Fruit fly (Drosophila melanogaster) whole organism, prepupa: ENCODE measurements around the gene CG14174.

Source experiments
- CG11762 ChIP-seq: fragments of 200-800 bp; sonication (Bioruptor generic); optimal IDR thresholded peaks from 3 replicates; lab custom pipeline; 2016; ENCODE audit warnings: missing biosample characterization, missing genetic modification characterization; ENCODE audit not compliant: insufficient read depth
- CG11902 ChIP-seq: fragments of 200-800 bp; sonication (Bioruptor generic); optimal IDR thresholded peaks from 3 replicates; lab custom pipeline; 2016; ENCODE audit warnings: missing biosample characterization, missing genetic modification characterization
- CG4318 ChIP-seq: fragments of 200-800 bp; sonication (Bioruptor generic); optimal IDR thresholded peaks from 3 replicates; lab custom pipeline; 2017; ENCODE audit warnings: missing biosample characterization, mild to moderate bottlenecking, missing genetic modification characterization
- CG9139 ChIP-seq: fragments of 200-800 bp; sonication (Bioruptor generic); optimal IDR thresholded peaks from 3 replicates; lab custom pipeline; 2017; ENCODE audit warnings: missing biosample characterization, mild to moderate bottlenecking, missing genetic modification characterization
- Gug ChIP-seq: fragments of 200-800 bp; sonication (Bioruptor generic); IDR thresholded peaks from 2 replicates; pipeline ENCODE4 v1.3.6; 2022; ENCODE audit warnings: missing biosample characterization, missing genetic modification characterization
- Lpt ChIP-seq: fragments of 200-800 bp; sonication (Bioruptor generic); optimal IDR thresholded peaks from 3 replicates; lab custom pipeline; 2016; ENCODE audit warnings: missing biosample characterization, missing genetic modification characterization
- Smox ChIP-seq: fragments of 200-800 bp; sonication (Bioruptor generic); optimal IDR thresholded peaks from 3 replicates; lab custom pipeline; 2016; ENCODE audit warnings: missing biosample characterization, missing genetic modification characterization
- Sox102F ChIP-seq: fragments of 200-800 bp; sonication (Bioruptor generic); optimal IDR thresholded peaks from 2 replicates; lab custom pipeline; 2016; ENCODE audit warnings: missing biosample characterization, mild to moderate bottlenecking, missing genetic modification characterization
- achi ChIP-seq: fragments of 200-800 bp; sonication (Bioruptor generic); optimal IDR thresholded peaks from 3 replicates; lab custom pipeline; 2016; ENCODE audit warnings: missing biosample characterization, missing genetic modification characterization
- cyc ChIP-seq: fragments of 200-800 bp; sonication (Bioruptor generic); optimal IDR thresholded peaks from 3 replicates; lab custom pipeline; 2016; ENCODE audit warnings: missing biosample characterization, missing genetic modification characterization
- dac ChIP-seq: fragments of 200-800 bp; sonication (Bioruptor generic); optimal IDR thresholded peaks from 2 replicates; lab custom pipeline; 2017; ENCODE audit warnings: missing biosample characterization, mild to moderate bottlenecking, missing genetic modification characterization
- eg ChIP-seq: fragments of 200-800 bp; sonication (Bioruptor generic); IDR thresholded peaks from 3 replicates; pipeline ENCODE4 v1.3.6; 2022; ENCODE audit warnings: missing biosample characterization, missing genetic modification characterization
- fkh ChIP-seq: fragments of 200-800 bp; sonication (Bioruptor generic); optimal IDR thresholded peaks from 3 replicates; lab custom pipeline; 2017; ENCODE audit warnings: missing biosample characterization, mild to moderate bottlenecking, missing genetic modification characterization, moderate library complexity
- ss ChIP-seq, 2 experiments: fragments of 200-800 bp; sonication (Bioruptor generic); optimal IDR thresholded peaks; 2 replicates in 1 of 2; 3 replicates in 1 of 2; lab custom pipeline; 2017 to 2018; ENCODE audit warnings: mild to moderate bottlenecking in 2 of 2, missing biosample characterization in 2 of 2, missing genetic modification characterization in 2 of 2, moderate library complexity in 1 of 2

dm6 chr3L:9674300-9674699 is 44.8 kb upstream of the CG14174 start:
- TF ChIP-seq cyc: no peak
- TF ChIP-seq CG11902: no peak
- no peak for TF ChIP-seq dac (GFP tag; lab: Kevin White, UChicago)
- TF ChIP-seq ss (GFP tag; optimal IDR thresholded peaks at IDR 0.05; lab: Kevin White, UChicago): no peak
- TF ChIP-seq CG9139: no peak
- no peak for TF ChIP-seq Smox (GFP tag; lab: Kevin White, UChicago)
- no peak for TF ChIP-seq Gug (GFP tag; lab: Robert Waterston, UW)
- TF ChIP-seq fkh (GFP tag; lab: Kevin White, UChicago): no peak
- no peak for TF ChIP-seq Lpt (GFP tag; lab: Kevin White, UChicago)
- TF ChIP-seq CG4318 (GFP tag; lab: Kevin White, UChicago): no peak
- TF ChIP-seq CG11762 (GFP tag; lab: Kevin White, UChicago): no peak
- no peak for TF ChIP-seq achi (GFP tag; lab: Kevin White, UChicago)
- TF ChIP-seq eg: no peak
- no peak for TF ChIP-seq Sox102F (GFP tag; lab: Kevin White, UChicago)
